Fruit fly (Drosophila melanogaster): Measurements from ENCODE around the gene CG34124.

Gene CG34124

DNA sequence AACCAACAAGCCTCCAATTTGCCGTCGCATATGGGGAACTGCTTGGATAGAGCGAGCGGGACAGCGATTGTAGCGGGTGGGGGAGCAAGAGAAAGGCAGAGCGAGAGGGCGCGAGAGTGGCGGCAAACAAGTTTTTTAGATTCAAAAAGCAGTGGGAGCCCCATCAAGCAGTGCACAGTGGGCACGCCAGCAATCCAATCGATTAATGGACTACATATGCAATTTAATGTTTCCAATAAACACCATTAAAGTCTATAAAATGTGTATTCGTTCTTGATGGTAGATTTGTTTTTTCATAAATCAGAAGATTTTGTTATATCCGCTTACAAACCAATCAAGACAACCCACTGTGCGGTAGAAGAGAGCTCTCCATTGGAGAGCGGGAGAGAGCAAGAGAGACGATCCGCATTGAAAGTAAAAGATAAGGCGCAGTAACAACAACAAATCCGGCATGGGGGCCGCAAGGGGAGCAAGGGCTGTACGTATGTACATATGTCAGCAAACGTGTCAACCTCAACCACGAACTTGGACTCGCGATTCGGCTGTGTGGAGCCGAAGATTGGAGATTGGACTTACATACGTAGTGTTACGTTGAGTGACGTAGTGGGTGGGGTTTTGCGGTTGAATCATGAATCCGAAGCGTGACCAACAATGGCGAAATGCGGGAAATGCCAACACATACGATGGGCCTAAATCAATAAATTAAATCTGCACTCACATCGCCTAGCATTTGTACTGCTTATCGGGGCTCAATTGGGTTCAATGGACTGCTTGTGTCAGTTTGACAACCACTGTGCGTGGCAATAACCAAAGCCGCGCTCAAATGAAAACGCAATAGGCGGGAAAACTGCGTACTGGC is 39.4 kb downstream of the CG34124 start:
- peak; percentile 94 for TF ChIP-seq CG11560 (tag; IDR thresholded peaks at IDR 0.05)
- peak; percentile 99 for TF ChIP-seq CG1233 (GFP tag; optimal IDR thresholded peaks at IDR 0.05)
- TF ChIP-seq ase (GFP tag; IDR thresholded peaks at IDR 0.05): peak; percentile 100
- peak; percentile 100 for TF ChIP-seq sens (GFP tag)
- TF ChIP-seq p53 (GFP tag; optimal IDR thresholded peaks at IDR 0.05): peak; percentile 98
- TF ChIP-seq CG13424 (tag; optimal IDR thresholded peaks at IDR 0.05): peak; percentile 99
- peak; percentile 99 for TF ChIP-seq E2f1 (GFP tag; IDR thresholded peaks at IDR 0.05)
- TF ChIP-seq CG13287 (GFP tag; IDR thresholded peaks at IDR 0.05; ENCODE audit: partially characterized antibody): peak; percentile 69
- TF ChIP-seq Deaf1 (tag; optimal IDR thresholded peaks at IDR 0.05): peak; percentile 98
- peak; percentile 94 for TF ChIP-seq grn (GFP tag; optimal IDR thresholded peaks at IDR 0.05)
- peak; percentile 52; the same call in 1 of the 2 replicates for TF ChIP-seq sna (GFP tag; IDR thresholded peaks at IDR 0.05; ENCODE audit: partially characterized antibody)
- TF ChIP-seq tup (GFP tag; optimal IDR thresholded peaks at IDR 0.05): peak; percentile 98
- peak; percentile 94 for TF ChIP-seq CG17802 (tag; optimal IDR thresholded peaks at IDR 0.05)
- TF ChIP-seq CG17361 (GFP tag; IDR thresholded peaks at IDR 0.05): peak; percentile 99
- peak; percentile 99 for TF ChIP-seq al (GFP tag; IDR thresholded peaks at IDR 0.05)
- peak; percentile 91 for TF ChIP-seq CG18011 (GFP tag; optimal IDR thresholded peaks at IDR 0.05)
- TF ChIP-seq CG6254 (GFP tag; optimal IDR thresholded peaks at IDR 0.05): peak; percentile 97
- peak; percentile 97 for TF ChIP-seq CG6654 (GFP tag; optimal IDR thresholded peaks at IDR 0.05)
- TF ChIP-seq nerfin-2 (GFP tag; IDR thresholded peaks at IDR 0.05; ENCODE audit: partially characterized antibody): peak; percentile 74
- TF ChIP-seq CG32772 (GFP tag; IDR thresholded peaks at IDR 0.05): peak; percentile 99
- peak; percentile 15; the same call in 1 of the 2 replicates for TF ChIP-seq hbn (GFP tag; IDR thresholded peaks at IDR 0.05; ENCODE audit: partially characterized antibody)
- peak; percentile 99 for TF ChIP-seq HmgD (GFP tag; optimal IDR thresholded peaks at IDR 0.05)
- peak; percentile 99 for TF ChIP-seq CoRest (tag; optimal IDR thresholded peaks at IDR 0.05)
- peak; percentile 98 for TF ChIP-seq CG12155 (GFP tag; optimal IDR thresholded peaks at IDR 0.05)
- TF ChIP-seq kni (GFP tag; optimal IDR thresholded peaks at IDR 0.05): peak; percentile 96
- peak; percentile 98 for TF ChIP-seq zen (tag; optimal IDR thresholded peaks at IDR 0.05)
- peak; percentile 98 for TF ChIP-seq CG43689 (GFP tag; IDR thresholded peaks at IDR 0.05)
- peak; percentile 99 for TF ChIP-seq CG11456 (GFP tag; IDR thresholded peaks at IDR 0.05)
- TF ChIP-seq onecut (GFP tag; IDR thresholded peaks at IDR 0.05): peak; percentile 97
- peak; percentile 98 for TF ChIP-seq lbe (GFP tag; optimal IDR thresholded peaks at IDR 0.05)
- TF ChIP-seq salm (tag; optimal IDR thresholded peaks at IDR 0.05): peak; percentile 98
- TF ChIP-seq gt (GFP tag; IDR thresholded peaks at IDR 0.05): peak; percentile 98
- TF ChIP-seq CG3995 (GFP tag; optimal IDR thresholded peaks at IDR 0.05): peak; percentile 82
- no peak for TF ChIP-seq Tbp (GFP tag; optimal IDR thresholded peaks at IDR 0.05)
- peak; percentile 96 for TF ChIP-seq CkIIα-i1 (GFP tag; IDR thresholded peaks at IDR 0.05)
- peak; percentile 100 for TF ChIP-seq unpg (GFP tag; optimal IDR thresholded peaks at IDR 0.05)
- TF ChIP-seq CG1832 (GFP tag; optimal IDR thresholded peaks at IDR 0.05): peak; percentile 95
- peak; percentile 99 for TF ChIP-seq MBD-R2 (GFP tag; IDR thresholded peaks at IDR 0.05)
- TF ChIP-seq Atf6 (GFP tag; IDR thresholded peaks at IDR 0.05): peak; percentile 99
- TF ChIP-seq Nf-YA (GFP tag; IDR thresholded peaks at IDR 0.05): peak; percentile 98
- peak; percentile 90 for TF ChIP-seq Nf-YB (GFP tag; optimal IDR thresholded peaks at IDR 0.05)
- peak; percentile 99 for TF ChIP-seq btn (GFP tag; optimal IDR thresholded peaks at IDR 0.05)
- TF ChIP-seq ERR (GFP tag; optimal IDR thresholded peaks at IDR 0.05): peak; percentile 98
- peak; percentile 99 for TF ChIP-seq CG8089 (GFP tag; optimal IDR thresholded peaks at IDR 0.05)
- TF ChIP-seq ssp (GFP tag; IDR thresholded peaks at IDR 0.05): peak; percentile 95
- TF ChIP-seq CG10979 (tag; optimal IDR thresholded peaks at IDR 0.05): peak; percentile 99
- TF ChIP-seq Ets65A (GFP tag): peak; percentile 100
- TF ChIP-seq hkb (optimal IDR thresholded peaks at IDR 0.05): peak; percentile 95
- peak; percentile 99 for TF ChIP-seq hkb (GFP tag; IDR thresholded peaks at IDR 0.05)

Data from whole organism, embryonic.